Fruit fly (Drosophila melanogaster) whole organism, embryonic: ENCODE data around the gene wdb.
A peak's percentile ranks its signal among the peaks of the same experiment; 100 is the strongest.

Experiments
- Bgb ChIP-seq: fragments of 200-800 bp; sonication (Bioruptor generic); IDR thresholded peaks from 2 replicates; pipeline ENCODE4 v1.3.6; 2022; ENCODE audit warnings: missing biosample characterization, missing genetic modification characterization; ENCODE audit not compliant: partially characterized antibody
- CG10147 ChIP-seq: fragments of 200-800 bp; sonication (Bioruptor generic); optimal IDR thresholded peaks from 2 replicates; lab custom pipeline; 2019; ENCODE audit warnings: missing biosample characterization, mild to moderate bottlenecking, missing genetic modification characterization, moderate library complexity
- CG11093 ChIP-seq: fragments of 200-800 bp; sonication (Bioruptor generic); IDR thresholded peaks from 3 replicates; pipeline ENCODE4 v1.3.6; 2022; ENCODE audit warnings: missing biosample characterization, missing genetic modification characterization
- CG12236 ChIP-seq: fragments of 200-800 bp; sonication (Bioruptor generic); optimal IDR thresholded peaks from 2 replicates; lab custom pipeline; 2016; ENCODE audit warnings: missing biosample characterization, missing genetic modification characterization
- CG17568 ChIP-seq: fragments of 200-800 bp; sonication (Bioruptor generic); optimal IDR thresholded peaks from 2 replicates; lab custom pipeline; 2018; ENCODE audit warnings: missing biosample characterization, mild to moderate bottlenecking, missing genetic modification characterization, moderate library complexity
- CG17912 ChIP-seq: fragments of 200-800 bp; sonication (Bioruptor generic); optimal IDR thresholded peaks from 2 replicates; lab custom pipeline; 2018; ENCODE audit warnings: missing biosample characterization, mild to moderate bottlenecking, missing genetic modification characterization
- CG1792 ChIP-seq: fragments of 200-800 bp; sonication (Bioruptor generic); optimal IDR thresholded peaks from 2 replicates; lab custom pipeline; 2016; ENCODE audit warnings: missing biosample characterization, missing genetic modification characterization
- CG18476 ChIP-seq: fragments of 200-800 bp; sonication (Bioruptor generic); optimal IDR thresholded peaks from 2 replicates; lab custom pipeline; 2016; ENCODE audit warnings: missing biosample characterization, mild to moderate bottlenecking, missing genetic modification characterization
- CG2116 ChIP-seq: fragments of 200-800 bp; sonication (Bioruptor generic); optimal IDR thresholded peaks from 3 replicates; lab custom pipeline; 2018; ENCODE audit warnings: missing biosample characterization, mild to moderate bottlenecking, missing genetic modification characterization
- CG2889 ChIP-seq: fragments of 200-800 bp; sonication (Bioruptor generic); IDR thresholded peaks from 3 replicates; pipeline ENCODE4 v1.3.6; 2022; ENCODE audit warnings: missing biosample characterization, missing genetic modification characterization
- CG30431 ChIP-seq: fragments of 200-800 bp; sonication (Bioruptor generic); optimal IDR thresholded peaks from 2 replicates; lab custom pipeline; 2017; ENCODE audit warnings: missing biosample characterization, missing genetic modification characterization
- CG33213 ChIP-seq: fragments of 200-800 bp; sonication (Bioruptor generic); optimal IDR thresholded peaks from 3 replicates; lab custom pipeline; 2016; ENCODE audit warnings: missing biosample characterization, missing genetic modification characterization
- CG4328 ChIP-seq: fragments of 200-800 bp; sonication (Bioruptor generic); optimal IDR thresholded peaks from 3 replicates; lab custom pipeline; 2017; ENCODE audit warnings: missing biosample characterization, missing genetic modification reagents, missing genetic modification characterization
- CG5180 ChIP-seq: fragments of 200-800 bp; sonication (Bioruptor generic); optimal IDR thresholded peaks from 3 replicates; lab custom pipeline; 2017; ENCODE audit warnings: missing biosample characterization, missing genetic modification characterization, mild to moderate bottlenecking, moderate library complexity, missing genetic modification reagents
- CG6272 ChIP-seq: fragments of 200-800 bp; sonication (Bioruptor generic); IDR thresholded peaks from 2 replicates; pipeline ENCODE4 v1.3.6; 2022; ENCODE audit warnings: missing biosample characterization, missing genetic modification characterization
- CG7556 ChIP-seq: fragments of 200-800 bp; sonication (Bioruptor generic); optimal IDR thresholded peaks from 2 replicates; lab custom pipeline; 2017; ENCODE audit warnings: missing biosample characterization, mild to moderate bottlenecking, missing genetic modification characterization
- CG7786 ChIP-seq: fragments of 200-800 bp; sonication (Bioruptor generic); optimal IDR thresholded peaks from 2 replicates; lab custom pipeline; 2016; ENCODE audit warnings: missing biosample characterization, missing genetic modification characterization
- CG8359 ChIP-seq: fragments of 200-800 bp; sonication (Bioruptor generic); optimal IDR thresholded peaks from 2 replicates; lab custom pipeline; 2017; ENCODE audit warnings: missing biosample characterization, mild to moderate bottlenecking, missing genetic modification characterization, borderline replicate concordance
- CG8924 ChIP-seq: fragments of 200-800 bp; optimal IDR thresholded peaks from 3 replicates; lab custom pipeline; 2019; ENCODE audit warnings: missing biosample characterization, mild to moderate bottlenecking, missing genetic modification characterization, moderate library complexity
- CG9215 ChIP-seq: fragments of 200-800 bp; sonication (Bioruptor generic); IDR thresholded peaks from 2 replicates; pipeline ENCODE4 v1.3.6; 2022; ENCODE audit warnings: missing biosample characterization, missing genetic modification characterization
- CG9437 ChIP-seq: fragments of 200-800 bp; sonication (Bioruptor generic); optimal IDR thresholded peaks from 2 replicates; lab custom pipeline; 2018; ENCODE audit warnings: missing biosample characterization, mild to moderate bottlenecking, missing genetic modification characterization
- E2f2 ChIP-seq: fragments of 200-800 bp; sonication (Bioruptor generic); IDR thresholded peaks from 2 replicates; pipeline ENCODE4 v1.3.6; 2022; ENCODE audit warnings: missing biosample characterization, missing genetic modification characterization
- H15 ChIP-seq: fragments of 200-800 bp; sonication (Bioruptor generic); IDR thresholded peaks from 3 replicates; pipeline ENCODE4 v1.3.6; 2022; ENCODE audit warnings: missing biosample characterization, missing genetic modification characterization
- Hr39 ChIP-seq: fragments of >200 bp; optimal IDR thresholded peaks from 2 replicates; lab custom pipeline; 2017
- Lim3 ChIP-seq: fragments of 200-800 bp; sonication (Bioruptor generic); IDR thresholded peaks from 2 replicates; pipeline ENCODE4 v1.3.6; 2022; ENCODE audit warnings: missing biosample characterization, missing genetic modification characterization
- Med ChIP-seq: fragments of 200-800 bp; sonication (Bioruptor generic); peaks from one replicate; lab custom pipeline; 2016; ENCODE audit warnings: missing biosample characterization, missing genetic modification characterization, mild to moderate bottlenecking, inconsistent platforms, moderate library complexity
- Nf-YA ChIP-seq: fragments of 200-800 bp; sonication (Bioruptor generic); IDR thresholded peaks from 2 replicates; pipeline ENCODE4 v1.3.6; 2022; ENCODE audit warnings: missing biosample characterization, missing genetic modification characterization
- Nf-YB ChIP-seq: fragments of 200-800 bp; sonication (Bioruptor generic); optimal IDR thresholded peaks from 3 replicates; lab custom pipeline; 2019; ENCODE audit warnings: missing biosample characterization, mild to moderate bottlenecking, missing genetic modification characterization, moderate library complexity
- Ptx1 ChIP-seq: fragments of 200-800 bp; sonication (Bioruptor generic); IDR thresholded peaks from 2 replicates; pipeline ENCODE4 v1.3.6; 2022; ENCODE audit warnings: missing biosample characterization, missing genetic modification characterization
- Sox100B ChIP-seq: fragments of 200-800 bp; sonication (Bioruptor generic); optimal IDR thresholded peaks from 3 replicates; lab custom pipeline; 2018; ENCODE audit warnings: missing biosample characterization, mild to moderate bottlenecking, missing genetic modification characterization
- Usf ChIP-seq: fragments of 200-800 bp; sonication (Bioruptor generic); optimal IDR thresholded peaks from 2 replicates; lab custom pipeline; 2017; ENCODE audit warnings: missing genotype, missing biosample characterization, missing genetic modification characterization
- ato ChIP-seq: fragments of 200-800 bp; sonication (Bioruptor generic); IDR thresholded peaks from 2 replicates; pipeline ENCODE4 v1.3.6; 2022; ENCODE audit warnings: missing biosample characterization, missing genetic modification characterization; ENCODE audit not compliant: partially characterized antibody
- cas ChIP-seq: fragments of 200-800 bp; sonication (Bioruptor generic); IDR thresholded peaks from 2 replicates; pipeline ENCODE4 v1.3.6; 2022; ENCODE audit warnings: missing biosample characterization, missing genetic modification characterization
- chm ChIP-seq: fragments of 200-800 bp; sonication (Bioruptor generic); IDR thresholded peaks from 2 replicates; pipeline ENCODE4 v1.3.6; 2022; ENCODE audit warnings: missing biosample characterization, missing genetic modification characterization
- da ChIP-seq: fragments of 200-800 bp; sonication (Bioruptor generic); optimal IDR thresholded peaks from 2 replicates; lab custom pipeline; 2016; ENCODE audit warnings: missing biosample characterization, missing genetic modification characterization
- danr ChIP-seq: fragments of 200-800 bp; sonication (Bioruptor generic); IDR thresholded peaks from 2 replicates; pipeline ENCODE4 v1.3.6; 2022; ENCODE audit warnings: missing biosample characterization, missing genetic modification characterization
- dimm ChIP-seq: fragments of 200-800 bp; sonication (Bioruptor generic); IDR thresholded peaks from 2 replicates; pipeline ENCODE4 v1.3.6; 2022; ENCODE audit warnings: missing biosample characterization, missing genetic modification characterization
- ewg ChIP-seq: fragments of 200-800 bp; sonication (Bioruptor generic); optimal IDR thresholded peaks from 3 replicates; lab custom pipeline; 2017; ENCODE audit warnings: mild to moderate bottlenecking, missing biosample characterization, missing genetic modification reagents, missing genetic modification characterization
- gfzf ChIP-seq: fragments of 200-800 bp; sonication (Bioruptor generic); optimal IDR thresholded peaks from 2 replicates; lab custom pipeline; 2016; ENCODE audit warnings: missing biosample characterization, mild to moderate bottlenecking, missing genetic modification characterization, moderate library complexity
- gt ChIP-seq: fragments of 200-800 bp; sonication (Bioruptor generic); IDR thresholded peaks from 2 replicates; pipeline ENCODE4 v1.3.6; 2022; ENCODE audit warnings: missing biosample characterization, missing genetic modification characterization
- h ChIP-seq: fragments of >200 bp; optimal IDR thresholded peaks from 2 replicates; lab custom pipeline; 2017
- hbn ChIP-seq: fragments of 200-800 bp; sonication (Bioruptor generic); IDR thresholded peaks from 2 replicates; pipeline ENCODE4 v1.3.6; 2022; ENCODE audit warnings: missing biosample characterization, missing genetic modification characterization; ENCODE audit not compliant: partially characterized antibody
- nerfin-1 ChIP-seq: fragments of 200-800 bp; sonication (Bioruptor generic); optimal IDR thresholded peaks from 3 replicates; lab custom pipeline; 2019; ENCODE audit warnings: missing biosample characterization, mild to moderate bottlenecking, missing genetic modification characterization, moderate library complexity
- nerfin-2 ChIP-seq: fragments of 200-800 bp; sonication (Bioruptor generic); IDR thresholded peaks from 2 replicates; pipeline ENCODE4 v1.3.6; 2022; ENCODE audit warnings: missing biosample characterization, missing genetic modification characterization; ENCODE audit not compliant: partially characterized antibody
- onecut ChIP-seq: fragments of 200-800 bp; sonication (Bioruptor generic); IDR thresholded peaks from 2 replicates; pipeline ENCODE4 v1.3.6; 2022; ENCODE audit warnings: missing biosample characterization, missing genetic modification characterization
- org-1 ChIP-seq: fragments of 200-800 bp; sonication (Bioruptor generic); optimal IDR thresholded peaks from 2 replicates; lab custom pipeline; 2017; ENCODE audit warnings: missing biosample characterization, missing genetic modification characterization
- otp ChIP-seq: fragments of 200-800 bp; sonication (Bioruptor generic); IDR thresholded peaks from 3 replicates; pipeline ENCODE4, ENCODE4 v1.3.6; 2022; ENCODE audit warnings: missing biosample characterization, missing genetic modification characterization
- row ChIP-seq: fragments of 200-800 bp; sonication (Bioruptor generic); IDR thresholded peaks from 3 replicates; pipeline ENCODE4 v1.3.6; 2022; ENCODE audit warnings: missing biosample characterization, missing genetic modification characterization
- sens ChIP-seq: fragments of 200-800 bp; sonication (Bioruptor generic); peaks from one replicate; lab custom pipeline; 2016; ENCODE audit warnings: missing biosample characterization, missing genetic modification characterization
- shn ChIP-seq: fragments of 200-800 bp; sonication (Bioruptor generic); optimal IDR thresholded peaks from 3 replicates; lab custom pipeline; 2016; ENCODE audit warnings: missing biosample characterization, missing genetic modification characterization
- stc ChIP-seq: fragments of 200-800 bp; sonication (Bioruptor generic); IDR thresholded peaks from 2 replicates; pipeline ENCODE4 v1.3.6; 2022; ENCODE audit warnings: missing biosample characterization, missing genetic modification characterization
- toy ChIP-seq: fragments of 200-800 bp; sonication (Bioruptor generic); IDR thresholded peaks from 2 replicates; pipeline ENCODE4 v1.3.6; 2022; ENCODE audit warnings: missing biosample characterization, missing genetic modification characterization
- z ChIP-seq: fragments of 200-800 bp; sonication (Bioruptor generic); IDR thresholded peaks from 3 replicates; pipeline ENCODE4 v1.3.6; 2022; ENCODE audit warnings: missing biosample characterization, missing genetic modification characterization

Gene wdb

dm6 chr3R:27608000-27608399 is 26.0 kb upstream of the wdb start (continued):
- TF ChIP-seq cas = no peak
- no peak for TF ChIP-seq dimm (GFP tag; lab: Robert Waterston, UW)
- no peak for TF ChIP-seq nerfin-2 (GFP tag; lab: Robert Waterston, UW)
- peak; percentile 87 for TF ChIP-seq Med (GFP tag; lab: Kevin White, UChicago)
- no peak for TF ChIP-seq Ptx1
- TF ChIP-seq z (GFP tag; lab: Robert Waterston, UW) = no peak
- TF ChIP-seq sens = no peak
- TF ChIP-seq Bgb (GFP tag; lab: Robert Waterston, UW) = 0 out of 2 replicates have a peak, but pooled peaks have one; percentile 26
- no peak for TF ChIP-seq danr (GFP tag; lab: Robert Waterston, UW)
- TF ChIP-seq CG9437 (GFP tag; lab: Kevin White, UChicago) = no peak
- TF ChIP-seq Usf = no peak
- TF ChIP-seq CG7786 (GFP tag; lab: Kevin White, UChicago) = no peak
- TF ChIP-seq da (GFP tag; lab: Kevin White, UChicago) = no peak
- TF ChIP-seq shn (GFP tag; lab: Kevin White, UChicago) = no peak
- TF ChIP-seq ewg = peak; percentile 96
- TF ChIP-seq CG10147 = no peak
- TF ChIP-seq CG18476 (GFP tag; lab: Kevin White, UChicago) = no peak
- TF ChIP-seq CG11093 (GFP tag; lab: Robert Waterston, UW) = no peak
- TF ChIP-seq toy (GFP tag; lab: Robert Waterston, UW) = no peak
- no peak for TF ChIP-seq hbn (GFP tag; lab: Robert Waterston, UW)
- no peak for TF ChIP-seq H15
- TF ChIP-seq gt (GFP tag; lab: Robert Waterston, UW) = no peak
- TF ChIP-seq CG2889 (GFP tag; lab: Robert Waterston, UW) = no peak
- TF ChIP-seq CG4328 = no peak
- no peak for TF ChIP-seq CG1792 (GFP tag; lab: Kevin White, UChicago)
- no peak for TF ChIP-seq E2f2 (GFP tag; lab: Robert Waterston, UW)
- TF ChIP-seq CG5180 (GFP tag; lab: Kevin White, UChicago) = no peak
- no peak for TF ChIP-seq CG8924 (tag; lab: Kevin White, UChicago)
- no peak for TF ChIP-seq CG8359 (GFP tag; lab: Kevin White, UChicago)
- peak; percentile 36; the same call in 1 of the 2 replicates for TF ChIP-seq ato
- TF ChIP-seq Nf-YB (GFP tag; lab: Kevin White, UChicago) = no peak
- peak; percentile 22; the same call in 1 of the 2 replicates for TF ChIP-seq CG6272 (GFP tag; lab: Robert Waterston, UW)
- no peak for TF ChIP-seq CG7556 (GFP tag; lab: Kevin White, UChicago)
- TF ChIP-seq h (lab: Kevin White, UChicago) = no peak
- TF ChIP-seq CG17568 = no peak
- 0 out of 3 replicates have a peak, but pooled peaks have one; percentile 15 for TF ChIP-seq otp (GFP tag; lab: Robert Waterston, UW)
- 0 out of 2 replicates have a peak, but pooled peaks have one; percentile 7 for TF ChIP-seq stc (GFP tag; lab: Robert Waterston, UW)
- TF ChIP-seq Sox100B (GFP tag; lab: Kevin White, UChicago) = no peak
- no peak for TF ChIP-seq CG12236 (GFP tag; lab: Kevin White, UChicago)
- no peak for TF ChIP-seq Nf-YA (GFP tag; lab: Robert Waterston, UW)
- TF ChIP-seq CG2116 (GFP tag; lab: Kevin White, UChicago) = no peak
- no peak for TF ChIP-seq CG33213 (GFP tag; lab: Kevin White, UChicago)
- TF ChIP-seq CG9215 (GFP tag; lab: Robert Waterston, UW) = no peak
- no peak for TF ChIP-seq org-1 (GFP tag; lab: Kevin White, UChicago)
- TF ChIP-seq chm (GFP tag; lab: Robert Waterston, UW) = no peak
- TF ChIP-seq gfzf (GFP tag; lab: Kevin White, UChicago) = no peak
- no peak for TF ChIP-seq CG17912 (GFP tag; lab: Kevin White, UChicago)
- peak; percentile 98 for TF ChIP-seq nerfin-1
- no peak for TF ChIP-seq row (GFP tag; lab: Robert Waterston, UW)
- TF ChIP-seq CG30431 (GFP tag; lab: Kevin White, UChicago) = no peak
- peak; percentile 94 for TF ChIP-seq onecut (GFP tag; lab: Robert Waterston, UW)
- TF ChIP-seq Hr39 (lab: Kevin White, UChicago) = no peak
- TF ChIP-seq Lim3 (GFP tag; lab: Robert Waterston, UW) = no peak
